Worm (Caenorhabditis elegans): Measurements from ENCODE around the gene srg-8.

- TF ChIP-seq ztf-22 (GFP tag; optimal IDR thresholded peaks at IDR 0.05) (no peak), egl-44 (GFP tag; IDR thresholded peaks at IDR 0.05) (no peak), athp-1 (tag; optimal IDR thresholded peaks at IDR 0.05) (no peak)
Measured at ce11 chrIII:6213915-6214314, 40.7 kb downstream of the srg-8 start, which contains the start of gene C23G10.10.
